Fruit fly (Drosophila melanogaster): ENCODE data around the gene CG10863.

Gene CG10863

DNA sequence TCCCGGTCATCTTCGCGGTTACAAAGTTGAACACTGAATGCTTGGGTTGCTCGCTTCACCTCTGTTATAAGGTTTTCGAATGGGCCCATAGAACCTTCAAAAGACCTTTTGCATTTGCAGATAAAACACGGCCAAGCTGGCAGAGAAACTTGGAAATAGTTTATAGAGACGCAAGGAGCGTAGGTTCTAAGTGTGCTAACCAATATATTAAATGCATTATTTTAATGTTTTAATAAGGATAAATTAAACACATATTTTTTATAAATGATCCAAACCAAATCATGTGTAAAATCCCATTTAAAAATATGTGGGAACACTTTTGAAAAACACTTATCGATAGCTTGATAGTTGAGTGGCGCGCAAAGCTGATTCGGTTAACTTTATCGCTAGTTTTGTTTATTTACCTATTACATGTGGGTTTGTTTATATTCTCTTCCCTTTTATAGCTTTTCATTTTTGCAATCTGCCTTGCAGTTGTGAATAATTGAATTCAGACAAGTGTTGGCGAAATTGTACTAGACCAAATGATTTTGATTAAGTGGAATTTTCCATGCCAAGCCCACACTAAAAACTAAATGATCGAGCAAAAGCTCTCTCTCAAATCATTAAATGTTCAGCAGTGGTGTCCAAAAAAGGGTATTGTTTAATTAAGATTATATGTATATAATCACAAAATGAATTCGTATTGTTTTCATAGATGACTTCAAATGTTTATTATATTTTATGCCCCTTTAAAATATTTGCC is 2.0 kb downstream of the CG10863 start, which contains the start of gene CG12766:
CG12766 (minus strand) TSS at position 51 of the 745 bp plus-strand sequence.
- TF ChIP-seq CG3919 (GFP tag; optimal IDR thresholded peaks at IDR 0.05) (peak; percentile 9), eg (GFP tag; IDR thresholded peaks at IDR 0.05) (peak; percentile 70; the same call in 2 of the 3 replicates), CG11294 (GFP tag; IDR thresholded peaks at IDR 0.05) (0 out of 2 replicates have a peak, but pooled peaks have one; percentile 8), Lpt (GFP tag; optimal IDR thresholded peaks at IDR 0.05) (no peak), Blimp-1 (GFP tag; optimal IDR thresholded peaks at IDR 0.05) (no peak), Hr38 (GFP tag; optimal IDR thresholded peaks at IDR 0.05) (no peak), Gug (GFP tag; IDR thresholded peaks at IDR 0.05) (peak; percentile 33; the same call in 1 of the 2 replicates), Ets96B (tag; optimal IDR thresholded peaks at IDR 0.05) (peak; percentile 16), Hr4 (GFP tag; optimal IDR thresholded peaks at IDR 0.05) (peak; percentile 46), CG15336 (GFP tag; IDR thresholded peaks at IDR 0.05) (peak; percentile 36; the same call in 1 of the 2 replicates), Eip78C (GFP tag) (peak; percentile 81), CG6163 (GFP tag; IDR thresholded peaks at IDR 0.05) (peak; percentile 52; the same call in 2 of the 3 replicates), lz (GFP tag; optimal IDR thresholded peaks at IDR 0.05) (no peak), svp (GFP tag) (peak; percentile 10)

DNA sequence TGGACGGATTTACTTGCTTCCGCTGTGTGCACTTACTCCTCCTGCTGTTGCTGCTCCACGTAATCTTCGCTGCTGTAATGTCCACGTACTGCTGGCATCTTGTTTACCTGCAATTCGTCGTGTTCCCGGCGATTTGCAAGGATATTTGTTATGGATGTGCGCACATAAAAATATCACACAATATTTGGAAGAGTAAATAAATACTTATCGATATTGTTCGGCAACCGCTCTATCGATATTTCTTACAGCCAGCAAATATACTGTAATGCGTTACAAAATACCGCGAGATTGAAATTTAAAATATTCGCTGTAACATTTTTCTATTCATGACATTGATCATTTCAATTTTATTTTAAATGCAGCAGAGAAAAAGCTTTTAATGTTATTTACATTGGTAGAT is 4.5 kb downstream of the CG10863 start, which contains the start of gene CG10866:
CG10866 (minus strand) TSS at position 187 of the 400 bp plus-strand sequence.
- no peak for TF ChIP-seq CG34406 (GFP tag; optimal IDR thresholded peaks at IDR 0.05)
- TF ChIP-seq Eip78C (GFP tag) = peak; percentile 36
- peak; percentile 82 for TF ChIP-seq fkh (GFP tag; optimal IDR thresholded peaks at IDR 0.05)
- TF ChIP-seq svp (GFP tag) = peak; percentile 34
- no peak for TF ChIP-seq CG7368 (GFP tag; optimal IDR thresholded peaks at IDR 0.05)

DNA sequence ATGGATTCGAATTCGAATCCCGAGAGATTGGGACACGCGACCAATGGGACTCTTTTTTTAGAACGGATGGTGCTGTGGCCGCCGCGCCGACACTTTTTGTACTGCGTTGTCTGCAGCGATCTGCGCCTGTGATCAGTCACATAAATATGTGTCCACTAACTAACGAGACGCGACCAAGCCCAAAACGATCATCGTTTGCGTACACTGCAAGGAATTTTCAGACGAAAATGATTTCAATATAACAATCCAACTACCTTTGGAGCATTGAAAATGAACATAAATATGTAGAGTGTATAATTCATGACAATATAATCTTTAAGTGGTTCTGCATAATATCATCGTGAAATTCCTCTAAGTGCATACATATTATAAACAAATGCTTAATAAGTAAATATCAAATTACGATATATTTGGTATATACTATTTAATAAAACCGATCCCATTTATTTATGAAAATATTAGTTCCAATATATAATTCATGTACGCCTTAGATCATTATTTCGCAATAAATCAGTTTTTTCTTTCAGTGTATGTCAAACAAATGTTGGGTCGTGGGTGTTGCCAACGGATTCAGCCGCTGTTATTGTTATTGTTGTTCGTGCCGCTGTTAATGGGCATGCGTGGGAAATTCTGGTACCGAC is 6.6 kb downstream of the CG10863 start, which contains the start of gene Eip63F-1:
Eip63F-1 (minus strand) TSS at position 51 of the 641 bp plus-strand sequence.
- TF ChIP-seq CG6854 (GFP tag; optimal IDR thresholded peaks at IDR 0.05) = no peak
- TF ChIP-seq CG16779 (tag; optimal IDR thresholded peaks at IDR 0.05) = no peak
- peak; percentile 62 for TF ChIP-seq CG15336 (GFP tag; IDR thresholded peaks at IDR 0.05)
- TF ChIP-seq CG3919 (GFP tag; optimal IDR thresholded peaks at IDR 0.05) = peak; percentile 37
- TF ChIP-seq Sox14 (GFP tag; optimal IDR thresholded peaks at IDR 0.05) = no peak
- TF ChIP-seq salr (GFP tag; optimal IDR thresholded peaks at IDR 0.05) = peak in 1 of 2 experiments; percentile 45
- no peak for TF ChIP-seq fd59A (GFP tag; optimal IDR thresholded peaks at IDR 0.05)
- TF ChIP-seq OdsH (GFP tag; optimal IDR thresholded peaks at IDR 0.05) = peak; percentile 54
- no peak for TF ChIP-seq CG9139 (GFP tag; optimal IDR thresholded peaks at IDR 0.05)
- TF ChIP-seq fkh (GFP tag; optimal IDR thresholded peaks at IDR 0.05) = no peak
- no peak for TF ChIP-seq CG8319 (GFP tag; optimal IDR thresholded peaks at IDR 0.05)
- TF ChIP-seq lz (GFP tag; optimal IDR thresholded peaks at IDR 0.05) = no peak
- TF ChIP-seq CG6276 (GFP tag; optimal IDR thresholded peaks at IDR 0.05) = peak; percentile 51
- no peak for TF ChIP-seq ss (GFP tag; optimal IDR thresholded peaks at IDR 0.05)
- no peak for TF ChIP-seq spab (GFP tag; optimal IDR thresholded peaks at IDR 0.05)
- TF ChIP-seq svp (GFP tag) = peak; percentile 62
- no peak for TF ChIP-seq CG11294 (GFP tag; IDR thresholded peaks at IDR 0.05)
- no peak for TF ChIP-seq CG7368 (GFP tag; optimal IDR thresholded peaks at IDR 0.05)
- TF ChIP-seq Gug (GFP tag; IDR thresholded peaks at IDR 0.05) = peak; percentile 44; the same call in 1 of the 2 replicates
- 0 out of 3 replicates have a peak, but pooled peaks have one; percentile 34 for TF ChIP-seq eg (GFP tag; IDR thresholded peaks at IDR 0.05)
- TF ChIP-seq CG11902 (GFP tag; optimal IDR thresholded peaks at IDR 0.05) = no peak
- TF ChIP-seq Lpt (GFP tag; optimal IDR thresholded peaks at IDR 0.05) = no peak
- no peak for TF ChIP-seq dsx (GFP tag; optimal IDR thresholded peaks at IDR 0.05; ENCODE audit: poor library complexity, severe bottlenecking)
- TF ChIP-seq Hr38 (GFP tag; optimal IDR thresholded peaks at IDR 0.05) = no peak
- no peak for TF ChIP-seq CG11762 (GFP tag; optimal IDR thresholded peaks at IDR 0.05; ENCODE audit: insufficient read depth)
- TF ChIP-seq Hr39 (GFP tag; optimal IDR thresholded peaks at IDR 0.05) = peak; percentile 15
- TF ChIP-seq CG8632 (GFP tag; optimal IDR thresholded peaks at IDR 0.05) = no peak
- TF ChIP-seq vri (GFP tag; optimal IDR thresholded peaks at IDR 0.05) = no peak
- peak; percentile 12 for TF ChIP-seq CG31627 (GFP tag; optimal IDR thresholded peaks at IDR 0.05)
- TF ChIP-seq CG1621 (tag; optimal IDR thresholded peaks at IDR 0.05) = no peak
- peak; percentile 76 for TF ChIP-seq Eip78C (GFP tag)
- peak; percentile 35 for TF ChIP-seq achi (GFP tag; optimal IDR thresholded peaks at IDR 0.05)
- peak; percentile 20 for TF ChIP-seq pdm3 (GFP tag; optimal IDR thresholded peaks at IDR 0.05)
- no peak for TF ChIP-seq acj6 (GFP tag; optimal IDR thresholded peaks at IDR 0.05)
- no peak for TF ChIP-seq Eip75B (GFP tag; optimal IDR thresholded peaks at IDR 0.05)
- no peak for TF ChIP-seq Sox15 (GFP tag; optimal IDR thresholded peaks at IDR 0.05)
- TF ChIP-seq CG10631 (GFP tag; optimal IDR thresholded peaks at IDR 0.05) = no peak
- no peak for TF ChIP-seq fd85E (GFP tag; optimal IDR thresholded peaks at IDR 0.05)

Data from whole organism, prepupa.